Fruit fly (Drosophila melanogaster) whole organism, embryonic: Measurements from ENCODE around the gene Mul1.

Experiments
- Aef1 ChIP-seq: fragments of 200-800 bp; sonication (Bioruptor generic); IDR thresholded peaks from 3 replicates; pipeline ENCODE4 v1.3.6; 2022; ENCODE audit warnings: missing biosample characterization, missing genetic modification characterization
- Atf-2 ChIP-seq: fragments of 200-800 bp; sonication (Bioruptor generic); optimal IDR thresholded peaks from 2 replicates; lab custom pipeline; 2016; ENCODE audit warnings: missing biosample characterization, missing genetic modification characterization
- Atf6 ChIP-seq: fragments of 200-800 bp; sonication (Bioruptor generic); IDR thresholded peaks from 2 replicates; pipeline ENCODE4 v1.3.6; 2022; ENCODE audit warnings: missing biosample characterization, missing genetic modification characterization
- C15 ChIP-seq: fragments of 200-800 bp; sonication (Bioruptor generic); IDR thresholded peaks from 3 replicates; pipeline ENCODE4 v1.3.6; 2022; ENCODE audit warnings: missing biosample characterization, missing genetic modification characterization
- CG10267 ChIP-seq: fragments of 200-800 bp; sonication (Bioruptor generic); optimal IDR thresholded peaks from 2 replicates; lab custom pipeline; 2018; ENCODE audit warnings: missing biosample characterization, mild to moderate bottlenecking, missing genetic modification characterization, moderate library complexity
- CG10654 ChIP-seq: fragments of 200-800 bp; sonication (Bioruptor generic); optimal IDR thresholded peaks from 2 replicates; lab custom pipeline; 2016; ENCODE audit warnings: missing biosample characterization, missing genetic modification characterization
- CG10979 ChIP-seq: fragments of 200-800 bp; sonication (Bioruptor generic); optimal IDR thresholded peaks from 2 replicates; lab custom pipeline; 2018; ENCODE audit warnings: missing biosample characterization, mild to moderate bottlenecking, missing genetic modification characterization, moderate library complexity
- CG11696 ChIP-seq: fragments of 200-800 bp; sonication (Bioruptor generic); IDR thresholded peaks from 2 replicates; pipeline ENCODE4 v1.3.6; 2022; ENCODE audit warnings: missing biosample characterization, missing genetic modification characterization
- CG12219 ChIP-seq: fragments of 200-800 bp; sonication (Bioruptor generic); optimal IDR thresholded peaks from 3 replicates; lab custom pipeline; 2018; ENCODE audit warnings: missing biosample characterization, mild to moderate bottlenecking, missing genetic modification characterization
- CG12236 ChIP-seq: fragments of 200-800 bp; sonication (Bioruptor generic); optimal IDR thresholded peaks from 2 replicates; lab custom pipeline; 2016; ENCODE audit warnings: missing biosample characterization, missing genetic modification characterization
- CG12299 ChIP-seq: fragments of 200-800 bp; sonication (Bioruptor generic); optimal IDR thresholded peaks from 2 replicates; lab custom pipeline; 2018; ENCODE audit warnings: missing biosample characterization, mild to moderate bottlenecking, missing genetic modification characterization
- CG12391 ChIP-seq: fragments of 200-800 bp; sonication (Bioruptor generic); optimal IDR thresholded peaks from 3 replicates; lab custom pipeline; 2018; ENCODE audit warnings: missing biosample characterization, mild to moderate bottlenecking, missing genetic modification characterization, moderate library complexity
- CG14050 ChIP-seq: fragments of 200-800 bp; sonication (Bioruptor generic); IDR thresholded peaks from 3 replicates; pipeline ENCODE4 v1.3.6; 2022; ENCODE audit warnings: missing biosample characterization, missing genetic modification characterization
- CG16779 ChIP-seq: fragments of 200-800 bp; sonication (Bioruptor generic); IDR thresholded peaks from 2 replicates; pipeline ENCODE4 v1.3.6; 2022; ENCODE audit warnings: missing biosample characterization, missing genetic modification characterization
- CG16815 ChIP-seq: fragments of 200-800 bp; sonication (Bioruptor generic); optimal IDR thresholded peaks from 3 replicates; lab custom pipeline; 2017; ENCODE audit warnings: missing biosample characterization, mild to moderate bottlenecking, missing genetic modification characterization
- CG18262 ChIP-seq: fragments of 200-800 bp; optimal IDR thresholded peaks from 3 replicates; lab custom pipeline; 2019; ENCODE audit warnings: missing biosample characterization, mild to moderate bottlenecking, missing genetic modification characterization, moderate library complexity
- CG18619 ChIP-seq: fragments of 200-800 bp; sonication (Bioruptor generic); optimal IDR thresholded peaks from 3 replicates; lab custom pipeline; 2017; ENCODE audit warnings: missing biosample characterization, mild to moderate bottlenecking, missing genetic modification characterization
- CG3847 ChIP-seq: fragments of 200-800 bp; sonication (Bioruptor generic); IDR thresholded peaks from 2 replicates; pipeline ENCODE4 v1.3.6; 2022; ENCODE audit warnings: missing biosample characterization, missing genetic modification characterization
- CG6813 ChIP-seq: fragments of 200-800 bp; sonication (Bioruptor generic); optimal IDR thresholded peaks from 2 replicates; lab custom pipeline; 2017; ENCODE audit warnings: missing biosample characterization, missing genetic modification characterization, mild to moderate bottlenecking, moderate library complexity, missing genetic modification reagents
- CHES-1-like ChIP-seq: fragments of 200-800 bp; sonication (Bioruptor generic); optimal IDR thresholded peaks from 2 replicates; lab custom pipeline; 2016; ENCODE audit warnings: missing biosample characterization, missing genetic modification characterization
- Chrac-16 ChIP-seq: fragments of 200-800 bp; sonication (Bioruptor generic); optimal IDR thresholded peaks from 3 replicates; lab custom pipeline; 2016; ENCODE audit warnings: missing biosample characterization, missing genetic modification characterization
- Deaf1 ChIP-seq: fragments of 200-800 bp; optimal IDR thresholded peaks from 3 replicates; lab custom pipeline; 2019; ENCODE audit warnings: missing biosample characterization, mild to moderate bottlenecking, missing genetic modification characterization, moderate library complexity
- Fer2 ChIP-seq: fragments of 200-800 bp; sonication (Bioruptor generic); optimal IDR thresholded peaks from 2 replicates; lab custom pipeline; 2018; ENCODE audit warnings: missing biosample characterization, mild to moderate bottlenecking, missing genetic modification characterization, moderate library complexity
- Gsc ChIP-seq: fragments of 200-800 bp; sonication (Bioruptor generic); IDR thresholded peaks from 2 replicates; pipeline ENCODE4 v1.3.6; 2022; ENCODE audit warnings: missing biosample characterization, missing genetic modification characterization
- Gug ChIP-seq: fragments of 200-800 bp; sonication (Bioruptor generic); IDR thresholded peaks from 4 replicates; pipeline ENCODE4 v1.3.6; 2022; ENCODE audit warnings: missing biosample characterization, missing genetic modification characterization
- HLH3B ChIP-seq: fragments of 200-800 bp; sonication (Bioruptor generic); IDR thresholded peaks from 2 replicates; pipeline ENCODE4 v1.3.6; 2022; ENCODE audit warnings: missing biosample characterization, missing genetic modification characterization
- HLH4C ChIP-seq: fragments of 200-800 bp; sonication (Bioruptor generic); IDR thresholded peaks from 3 replicates; pipeline ENCODE4 v1.3.6; 2022; ENCODE audit warnings: missing biosample characterization, missing genetic modification characterization; ENCODE audit not compliant: partially characterized antibody
- Hey ChIP-seq: fragments of 200-800 bp; sonication (Bioruptor generic); optimal IDR thresholded peaks from 3 replicates; lab custom pipeline; 2018; ENCODE audit warnings: missing biosample characterization, mild to moderate bottlenecking, missing genetic modification characterization
- Hmx ChIP-seq: fragments of 200-800 bp; sonication (Bioruptor generic); optimal IDR thresholded peaks from 2 replicates; lab custom pipeline; 2016; ENCODE audit warnings: missing biosample characterization, missing genetic modification characterization
- Hr3 ChIP-seq: fragments of 200-800 bp; sonication (Bioruptor generic); optimal IDR thresholded peaks from 3 replicates; lab custom pipeline; 2016; ENCODE audit warnings: missing biosample characterization, missing genetic modification characterization
- NfI ChIP-seq: fragments of 200-800 bp; sonication (Bioruptor generic); optimal IDR thresholded peaks from 3 replicates; lab custom pipeline; 2018; ENCODE audit warnings: missing biosample characterization, mild to moderate bottlenecking, missing genetic modification characterization, moderate library complexity
- Ptx1 ChIP-seq: fragments of 200-800 bp; sonication (Bioruptor generic); IDR thresholded peaks from 2 replicates; pipeline ENCODE4 v1.3.6; 2022; ENCODE audit warnings: missing biosample characterization, missing genetic modification characterization
- Rfx ChIP-seq: fragments of 200-800 bp; sonication (Bioruptor generic); IDR thresholded peaks from 2 replicates; pipeline ENCODE4 v1.3.6; 2022; ENCODE audit warnings: missing biosample characterization, missing genetic modification characterization
- Xbp1 ChIP-seq: fragments of 200-800 bp; sonication (Bioruptor generic); optimal IDR thresholded peaks from 3 replicates; lab custom pipeline; 2016; ENCODE audit warnings: missing biosample characterization, mild to moderate bottlenecking, missing genetic modification characterization
- ara ChIP-seq: fragments of 200-800 bp; sonication (Bioruptor generic); IDR thresholded peaks from 2 replicates; pipeline ENCODE4 v1.3.6; 2022; ENCODE audit warnings: missing biosample characterization, missing genetic modification characterization
- bbx ChIP-seq: fragments of 200-800 bp; sonication (Bioruptor generic); IDR thresholded peaks from 2 replicates; pipeline ENCODE4 v1.3.6; 2022; ENCODE audit warnings: missing biosample characterization, missing genetic modification characterization; ENCODE audit not compliant: partially characterized antibody
- btn ChIP-seq: fragments of 200-800 bp; sonication (Bioruptor generic); optimal IDR thresholded peaks from 2 replicates; lab custom pipeline; 2016; ENCODE audit warnings: missing biosample characterization, missing genetic modification characterization
- croc ChIP-seq: fragments of 200-800 bp; sonication (Bioruptor generic); conservative IDR thresholded peaks from 3 replicates; pipeline ENCODE4 v1.3.6; 2022; ENCODE audit warnings: missing biosample characterization, missing genetic modification characterization
- dati ChIP-seq: fragments of 200-800 bp; sonication (Bioruptor generic); IDR thresholded peaks from 2 replicates; pipeline ENCODE4 v1.3.6; 2022; ENCODE audit warnings: missing biosample characterization, missing genetic modification characterization
- dmrt99B ChIP-seq: fragments of 200-800 bp; sonication (Bioruptor generic); optimal IDR thresholded peaks from 2 replicates; lab custom pipeline; 2018; ENCODE audit warnings: missing biosample characterization, mild to moderate bottlenecking, missing genetic modification characterization, moderate library complexity
- ems ChIP-seq: fragments of 200-800 bp; sonication (Bioruptor generic); optimal IDR thresholded peaks from 3 replicates; lab custom pipeline; 2016; ENCODE audit warnings: missing biosample characterization, missing genetic modification characterization
- fd64A ChIP-seq: fragments of 200-800 bp; sonication (Bioruptor generic); optimal IDR thresholded peaks from 3 replicates; lab custom pipeline; 2018; ENCODE audit warnings: missing biosample characterization, mild to moderate bottlenecking, missing genetic modification characterization
- gcm2 ChIP-seq: fragments of 200-800 bp; sonication (Bioruptor generic); optimal IDR thresholded peaks from 2 replicates; lab custom pipeline; 2016; ENCODE audit warnings: missing biosample characterization, missing genetic modification characterization
- gem ChIP-seq: fragments of 200-800 bp; sonication (Bioruptor generic); optimal IDR thresholded peaks from 2 replicates; lab custom pipeline; 2019; ENCODE audit warnings: missing biosample characterization, mild to moderate bottlenecking, missing genetic modification characterization, moderate library complexity
- gsb ChIP-seq: fragments of 200-800 bp; sonication (Bioruptor generic); IDR thresholded peaks from 2 replicates; pipeline ENCODE4 v1.3.6; 2022; ENCODE audit warnings: missing biosample characterization, missing genetic modification characterization
- mld ChIP-seq: fragments of 200-800 bp; sonication (Bioruptor generic); IDR thresholded peaks from 3 replicates; pipeline ENCODE4 v1.3.6; 2022; ENCODE audit warnings: missing biosample characterization, missing genetic modification characterization; ENCODE audit not compliant: partially characterized antibody
- run ChIP-seq: fragments of 200-800 bp; sonication (Bioruptor generic); optimal IDR thresholded peaks from 3 replicates; lab custom pipeline; 2018; ENCODE audit warnings: missing biosample characterization, mild to moderate bottlenecking, missing genetic modification characterization
- tx ChIP-seq: fragments of 200-800 bp; sonication (Bioruptor generic); optimal IDR thresholded peaks from 2 replicates; lab custom pipeline; 2016; ENCODE audit warnings: missing biosample characterization, missing genetic modification characterization
- vvl ChIP-seq: fragments of 200-800 bp; sonication (Bioruptor generic); IDR thresholded peaks from 2 replicates; pipeline ENCODE4 v1.3.6; 2022; ENCODE audit warnings: missing biosample characterization, missing genetic modification characterization

Gene Mul1

dm6 chr3L:4070221-4070995 lies 49.2 kb downstream of the Mul1 start (continued):
- TF ChIP-seq Ptx1 (GFP tag; lab: Robert Waterston, UW) = peak; percentile 95
- TF ChIP-seq C15 (GFP tag; lab: Robert Waterston, UW) = peak; percentile 86
- TF ChIP-seq ara = peak; percentile 88
- TF ChIP-seq bbx (GFP tag; lab: Robert Waterston, UW) = no peak
- TF ChIP-seq Xbp1 (GFP tag; lab: Kevin White, UChicago) = peak; percentile 92
- TF ChIP-seq Deaf1 = peak; percentile 49
- no peak for TF ChIP-seq mld (GFP tag; lab: Robert Waterston, UW)
- TF ChIP-seq gsb (GFP tag; lab: Robert Waterston, UW) = peak; percentile 87
- peak; percentile 74 for TF ChIP-seq gcm2
- TF ChIP-seq Atf-2 = peak; percentile 86
- peak; percentile 71 for TF ChIP-seq CG16779 (GFP tag; lab: Robert Waterston, UW)
- TF ChIP-seq CG14050 (GFP tag; lab: Robert Waterston, UW) = peak; percentile 90
- peak; percentile 88 for TF ChIP-seq CG12219
- TF ChIP-seq Hmx (GFP tag; lab: Kevin White, UChicago) = peak; percentile 27
- TF ChIP-seq HLH4C (GFP tag; lab: Robert Waterston, UW) = no peak
- TF ChIP-seq Hey (tag; lab: Kevin White, UChicago) = peak; percentile 6
- peak; percentile 77 for TF ChIP-seq CG12391 (tag; lab: Kevin White, UChicago)
- peak; percentile 92 for TF ChIP-seq Gug (GFP tag; lab: Robert Waterston, UW)
- TF ChIP-seq btn = peak; percentile 75
- peak; percentile 47 for TF ChIP-seq ems (GFP tag; lab: Kevin White, UChicago)
- peak; percentile 80 for TF ChIP-seq CG18619
- TF ChIP-seq dmrt99B = peak; percentile 87
- TF ChIP-seq CG10979 (tag; lab: Kevin White, UChicago) = peak; percentile 70
- TF ChIP-seq CG16815 (GFP tag; lab: Kevin White, UChicago) = peak; percentile 81
- TF ChIP-seq croc = peak; percentile 76
- TF ChIP-seq Chrac-16 (GFP tag; lab: Kevin White, UChicago) = peak; percentile 83
- peak; percentile 93 for TF ChIP-seq HLH3B (GFP tag; lab: Robert Waterston, UW)
- peak; percentile 95 for TF ChIP-seq Atf6 (GFP tag; lab: Robert Waterston, UW)
- TF ChIP-seq fd64A (GFP tag; lab: Kevin White, UChicago) = peak; percentile 62
- peak; percentile 86 for TF ChIP-seq dati
- peak; percentile 70 for TF ChIP-seq CG6813 (GFP tag; lab: Kevin White, UChicago)
- TF ChIP-seq CG12236 (GFP tag; lab: Kevin White, UChicago) = peak; percentile 73
- TF ChIP-seq NfI (GFP tag; lab: Kevin White, UChicago) = peak; percentile 94
- peak; percentile 64 for TF ChIP-seq Fer2 (tag; lab: Kevin White, UChicago)
- TF ChIP-seq CG10654 (GFP tag; lab: Kevin White, UChicago) = peak; percentile 77
- TF ChIP-seq Gsc (GFP tag; lab: Robert Waterston, UW) = peak; percentile 75
- peak; percentile 95 for TF ChIP-seq Aef1 (GFP tag; lab: Robert Waterston, UW)
- peak; percentile 60 for TF ChIP-seq CG12299
- peak; percentile 65 for TF ChIP-seq run
- TF ChIP-seq CHES-1-like (GFP tag; lab: Kevin White, UChicago) = peak; percentile 91
- TF ChIP-seq Rfx (GFP tag; lab: Robert Waterston, UW) = peak; percentile 96
- peak; percentile 92 for TF ChIP-seq CG3847
- TF ChIP-seq tx = peak; percentile 85
- peak; percentile 56 for TF ChIP-seq CG18262
- peak; percentile 90 for TF ChIP-seq gem (tag; lab: Kevin White, UChicago)
- TF ChIP-seq vvl = peak; percentile 96
- peak; percentile 71 for TF ChIP-seq CG11696 (GFP tag; lab: Robert Waterston, UW)
- peak; percentile 45 for TF ChIP-seq CG10267 (tag; lab: Kevin White, UChicago)
- TF ChIP-seq Hr3 (GFP tag; lab: Kevin White, UChicago) = peak; percentile 77
